Fruit fly (Drosophila melanogaster) whole organism: ENCODE measurements around the gene CG10486.

Experiments
- Dll ChIP-seq: fragments of >200 bp; optimal IDR thresholded peaks from 2 replicates; lab custom pipeline; 2017
- EcR ChIP-seq, 2 experiments: fragments of >200 bp; optimal IDR thresholded peaks; 2 replicates each; lab custom pipeline; 2017; ENCODE audit warnings: missing biosample characterization in 2 of 2, missing genetic modification characterization in 2 of 2, missing genetic modification reagents in 2 of 2
- pan ChIP-seq: fragments of >200 bp; optimal IDR thresholded peaks from 2 replicates; lab custom pipeline; 2017
- psq ChIP-seq: fragments of >200 bp; optimal IDR thresholded peaks from 2 replicates; lab custom pipeline; 2017

- TF ChIP-seq pan (lab: Kevin White, UChicago): no peak
- no peak for TF ChIP-seq EcR (GFP tag; optimal IDR thresholded peaks at IDR 0.05; lab: Kevin White, UChicago)
- no peak for TF ChIP-seq psq (lab: Kevin White, UChicago)
- no peak for TF ChIP-seq Dll (lab: Kevin White, UChicago)
Measured at dm6 chr3L:5945571-5945970, 39.1 kb upstream of the CG10486 start.
